Worm (Caenorhabditis elegans) whole organism, L2 larva: ENCODE results near the gene F52C6.3.

Experiments
- crh-2 ChIP-seq: sonication (generic microtip); optimal IDR thresholded peaks from 2 replicates; lab custom pipeline; 2017; ENCODE audit warnings: missing biosample characterization, missing genetic modification characterization
- egl-27 ChIP-seq: sonication (generic microtip); optimal IDR thresholded peaks from 3 replicates; lab custom pipeline; 2017; ENCODE audit warnings: missing biosample characterization, missing genetic modification reagents, missing genetic modification characterization
- lin-13 ChIP-seq: fragments of 150-350 bp; optimal IDR thresholded peaks from 2 replicates; lab custom pipeline; 2014; ENCODE audit warnings: missing biosample characterization, missing genetic modification reagents, missing genetic modification characterization
- lsy-2 ChIP-seq, 2 experiments: fragments of 150-350 bp in 1 of 2; sonication (generic microtip) in 1 of 2; optimal IDR thresholded peaks; 2 replicates each; lab custom pipeline; 2014 to 2017; ENCODE audit warnings: missing biosample characterization in 2 of 2, missing genetic modification characterization in 2 of 2
- mab-5 ChIP-seq: fragments of 150-350 bp; optimal IDR thresholded peaks from 2 replicates; lab custom pipeline; 2014; ENCODE audit warnings: missing biosample characterization, missing genetic modification characterization
- mdl-1 ChIP-seq, 2 experiments: fragments of 150-350 bp in 1 of 2; sonication (generic microtip) in 1 of 2; optimal IDR thresholded peaks; 2 replicates each; lab custom pipeline; 2017; ENCODE audit warnings: missing biosample characterization in 2 of 2, missing genetic modification characterization in 2 of 2
- nhr-21 ChIP-seq: fragments of 150-350 bp; optimal IDR thresholded peaks from 2 replicates; lab custom pipeline; 2014; ENCODE audit warnings: missing biosample characterization, missing genetic modification characterization
- skn-1 ChIP-seq: sonication (generic microtip); optimal IDR thresholded peaks from 2 replicates; lab custom pipeline; 2017; ENCODE audit warnings: missing biosample characterization, missing genetic modification characterization
- snpc-4 ChIP-seq: fragments of 150-350 bp; optimal IDR thresholded peaks from 2 replicates; lab custom pipeline; 2014; ENCODE audit warnings: missing biosample characterization, missing genetic modification characterization

DNA sequence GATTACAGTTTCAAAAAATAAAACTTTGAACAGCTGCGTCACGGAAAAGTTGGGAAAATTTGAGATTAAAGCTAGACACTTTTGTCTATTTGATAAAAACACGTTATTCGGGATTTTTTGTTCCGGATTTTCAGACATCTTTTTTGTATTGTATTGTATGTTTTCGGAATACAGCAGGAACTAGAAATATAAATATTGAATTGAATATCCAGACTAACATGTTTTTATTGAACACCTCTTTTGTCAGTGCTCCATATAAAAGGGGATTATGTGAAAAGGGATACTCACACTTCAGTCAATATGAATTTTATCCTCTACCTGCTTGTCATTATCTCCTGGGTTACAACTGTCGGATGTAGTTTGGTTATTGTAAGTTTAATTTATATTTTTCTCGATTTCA is 30.6 kb upstream of the F52C6.3 start, which contains the start of gene C16C4.1:
- no peak for TF ChIP-seq mdl-1 (tag; optimal IDR thresholded peaks at IDR 0.05; lab: Kevin White, UChicago)
- TF ChIP-seq snpc-4 (tag; lab: Kevin White, UChicago), result no peak
- TF ChIP-seq lin-13 (GFP tag; lab: Kevin White, UChicago), result no peak
- no peak for TF ChIP-seq skn-1
- TF ChIP-seq crh-2, result no peak
- TF ChIP-seq mab-5 (tag; lab: Kevin White, UChicago), result no peak
- no peak for TF ChIP-seq lsy-2 (tag; optimal IDR thresholded peaks at IDR 0.05; lab: Kevin White, UChicago)
- no peak for TF ChIP-seq egl-27
- TF ChIP-seq nhr-21, result no peak
